Fruit fly (Drosophila melanogaster) whole organism, embryonic: ENCODE results near the gene CG9270.

Experiments
- Adf1 ChIP-seq: fragments of 200-800 bp; sonication (Bioruptor generic); IDR thresholded peaks from 2 replicates; pipeline ENCODE4 v1.3.6; 2022; ENCODE audit warnings: missing biosample characterization, missing genetic modification characterization
- Atf-2 ChIP-seq: fragments of 200-800 bp; sonication (Bioruptor generic); optimal IDR thresholded peaks from 2 replicates; lab custom pipeline; 2016; ENCODE audit warnings: missing biosample characterization, missing genetic modification characterization
- CG15696 ChIP-seq: fragments of 200-800 bp; sonication (Bioruptor generic); optimal IDR thresholded peaks from 2 replicates; lab custom pipeline; 2019; ENCODE audit warnings: missing biosample characterization, mild to moderate bottlenecking, missing genetic modification characterization, moderate library complexity
- CG1647 ChIP-seq: fragments of 200-800 bp; sonication (Bioruptor generic); optimal IDR thresholded peaks from 3 replicates; lab custom pipeline; 2016; ENCODE audit warnings: missing biosample characterization, missing genetic modification characterization
- CG17328 ChIP-seq: fragments of 200-800 bp; sonication (Bioruptor generic); IDR thresholded peaks from 2 replicates; pipeline ENCODE4 v1.3.6; 2022; ENCODE audit warnings: missing biosample characterization, missing genetic modification characterization
- CG17359 ChIP-seq: fragments of 200-800 bp; sonication (Bioruptor generic); optimal IDR thresholded peaks from 3 replicates; lab custom pipeline; 2018; ENCODE audit warnings: missing biosample characterization, mild to moderate bottlenecking, missing genetic modification characterization, moderate library complexity
- CG17912 ChIP-seq: fragments of 200-800 bp; sonication (Bioruptor generic); optimal IDR thresholded peaks from 2 replicates; lab custom pipeline; 2018; ENCODE audit warnings: missing biosample characterization, mild to moderate bottlenecking, missing genetic modification characterization
- CG18764 ChIP-seq: fragments of 200-800 bp; sonication (Bioruptor generic); optimal IDR thresholded peaks from 3 replicates; lab custom pipeline; 2016; ENCODE audit warnings: missing biosample characterization, missing genetic modification characterization
- CG2116 ChIP-seq: fragments of 200-800 bp; sonication (Bioruptor generic); optimal IDR thresholded peaks from 3 replicates; lab custom pipeline; 2018; ENCODE audit warnings: missing biosample characterization, mild to moderate bottlenecking, missing genetic modification characterization
- CG32772 ChIP-seq: fragments of 200-800 bp; sonication (Bioruptor generic); IDR thresholded peaks from 2 replicates; pipeline ENCODE4 v1.3.6; 2022; ENCODE audit warnings: missing biosample characterization, missing genetic modification characterization
- CG3281 ChIP-seq: fragments of 200-800 bp; sonication (Bioruptor generic); optimal IDR thresholded peaks from 3 replicates; lab custom pipeline; 2017; ENCODE audit warnings: missing biosample characterization, mild to moderate bottlenecking, missing genetic modification characterization
- CG3838 ChIP-seq: fragments of 200-800 bp; sonication (Bioruptor generic); optimal IDR thresholded peaks from 3 replicates; lab custom pipeline; 2016; ENCODE audit warnings: missing biosample characterization, missing genetic modification characterization
- CG42726 ChIP-seq: fragments of 200-800 bp; sonication (Bioruptor generic); IDR thresholded peaks from 2 replicates; pipeline ENCODE4 v1.3.6; 2022; ENCODE audit warnings: missing biosample characterization, missing genetic modification characterization; ENCODE audit not compliant: partially characterized antibody
- CG4360 ChIP-seq: fragments of 200-800 bp; sonication (Bioruptor generic); IDR thresholded peaks from 2 replicates; pipeline ENCODE4 v1.3.6; 2022; ENCODE audit warnings: missing biosample characterization, missing genetic modification characterization
- CG6765 ChIP-seq: fragments of 200-800 bp; sonication (Bioruptor generic); optimal IDR thresholded peaks from 3 replicates; lab custom pipeline; 2017; ENCODE audit warnings: missing biosample characterization, mild to moderate bottlenecking, missing genetic modification characterization
- CG8281 ChIP-seq: fragments of 200-800 bp; sonication (Bioruptor generic); optimal IDR thresholded peaks from 2 replicates; lab custom pipeline; 2018; ENCODE audit warnings: missing biosample characterization, mild to moderate bottlenecking, missing genetic modification characterization, moderate library complexity
- Dbx ChIP-seq: fragments of 200-800 bp; sonication (Bioruptor generic); IDR thresholded peaks from 3 replicates; pipeline ENCODE4 v1.3.6; 2022; ENCODE audit warnings: missing biosample characterization, missing genetic modification characterization
- Ets65A ChIP-seq: fragments of 200-800 bp; sonication (Bioruptor generic); peaks from one replicate; lab custom pipeline; 2016; ENCODE audit warnings: missing biosample characterization, missing genetic modification characterization
- Hr51 ChIP-seq, 2 experiments: fragments of 200-800 bp; sonication (Bioruptor generic); optimal IDR thresholded peaks; 2 replicates in 1 of 2; 3 replicates in 1 of 2; lab custom pipeline; 2016 to 2018; ENCODE audit warnings: missing biosample characterization in 2 of 2, missing genetic modification characterization in 2 of 2, mild to moderate bottlenecking in 1 of 2, moderate library complexity in 1 of 2
- Lpt ChIP-seq: fragments of >200 bp; optimal IDR thresholded peaks from 2 replicates; lab custom pipeline; 2018; ENCODE audit warnings: missing biosample characterization, missing genetic modification characterization
- Meics ChIP-seq: fragments of 200-800 bp; sonication (Bioruptor generic); optimal IDR thresholded peaks from 2 replicates; lab custom pipeline; 2017; ENCODE audit warnings: missing biosample characterization, mild to moderate bottlenecking, missing genetic modification characterization
- Nf-YC ChIP-seq: fragments of 200-800 bp; optimal IDR thresholded peaks from 3 replicates; lab custom pipeline; 2019; ENCODE audit warnings: missing biosample characterization, mild to moderate bottlenecking, missing genetic modification characterization, moderate library complexity
- Optix ChIP-seq: fragments of 200-800 bp; sonication (Bioruptor generic); IDR thresholded peaks from 3 replicates; pipeline ENCODE4 v1.3.6; 2022; ENCODE audit warnings: missing biosample characterization, missing genetic modification characterization
- Ptx1 ChIP-seq: fragments of 200-800 bp; sonication (Bioruptor generic); IDR thresholded peaks from 2 replicates; pipeline ENCODE4 v1.3.6; 2022; ENCODE audit warnings: missing biosample characterization, missing genetic modification characterization
- Rx ChIP-seq: fragments of 200-800 bp; sonication (Bioruptor generic); IDR thresholded peaks from 2 replicates; pipeline ENCODE4 v1.3.6; 2022; ENCODE audit warnings: missing biosample characterization, missing genetic modification characterization
- Sox102F ChIP-seq: fragments of 200-800 bp; sonication (Bioruptor generic); optimal IDR thresholded peaks from 2 replicates; lab custom pipeline; 2018; ENCODE audit warnings: missing biosample characterization, mild to moderate bottlenecking, missing genetic modification characterization, moderate library complexity
- Sry-β ChIP-seq: fragments of 200-800 bp; sonication (Bioruptor generic); optimal IDR thresholded peaks from 2 replicates; lab custom pipeline; 2018; ENCODE audit warnings: missing biosample characterization, mild to moderate bottlenecking, missing genetic modification characterization, moderate library complexity
- Ssrp ChIP-seq: fragments of 200-800 bp; sonication (Bioruptor generic); optimal IDR thresholded peaks from 2 replicates; lab custom pipeline; 2018; ENCODE audit warnings: missing biosample characterization, mild to moderate bottlenecking, missing genetic modification characterization, moderate library complexity
- Usf ChIP-seq: fragments of 200-800 bp; sonication (Bioruptor generic); optimal IDR thresholded peaks from 2 replicates; lab custom pipeline; 2017; ENCODE audit warnings: missing genotype, missing biosample characterization, missing genetic modification characterization
- Vsx1 ChIP-seq: fragments of 200-800 bp; sonication (Bioruptor generic); optimal IDR thresholded peaks from 2 replicates; lab custom pipeline; 2017; ENCODE audit warnings: missing biosample characterization, mild to moderate bottlenecking, missing genetic modification characterization, missing genetic modification reagents
- ash1 ChIP-seq: fragments of 200-800 bp; sonication (Bioruptor generic); optimal IDR thresholded peaks from 2 replicates; lab custom pipeline; 2018; ENCODE audit warnings: missing biosample characterization, mild to moderate bottlenecking, missing genetic modification characterization
- az2 ChIP-seq: fragments of 200-800 bp; sonication (Bioruptor generic); optimal IDR thresholded peaks from 3 replicates; lab custom pipeline; 2016; ENCODE audit warnings: missing biosample characterization, missing genetic modification characterization
- chinmo ChIP-seq: fragments of 200-800 bp; sonication (Bioruptor generic); IDR thresholded peaks from 4 replicates; pipeline ENCODE4 v1.3.6; 2022; ENCODE audit warnings: missing biosample characterization, missing genetic modification characterization; ENCODE audit not compliant: partially characterized antibody
- fd3F ChIP-seq: fragments of 200-800 bp; sonication (Bioruptor generic); optimal IDR thresholded peaks from 2 replicates; lab custom pipeline; 2018; ENCODE audit warnings: missing biosample characterization, mild to moderate bottlenecking, missing genetic modification characterization, moderate library complexity
- gro ChIP-seq: fragments of 200-800 bp; sonication (Bioruptor generic); optimal IDR thresholded peaks from 2 replicates; lab custom pipeline; 2016; ENCODE audit warnings: missing biosample characterization, missing genetic modification characterization
- hth ChIP-seq: fragments of >200 bp; optimal IDR thresholded peaks from 2 replicates; lab custom pipeline; 2017; ENCODE audit warnings: inconsistent platforms
- inv ChIP-seq: fragments of 200-800 bp; sonication (Bioruptor generic); IDR thresholded peaks from 2 replicates; pipeline ENCODE4 v1.3.6; 2022; ENCODE audit warnings: missing biosample characterization, missing genetic modification characterization; ENCODE audit not compliant: partially characterized antibody
- jing ChIP-seq: fragments of 200-800 bp; sonication (Bioruptor generic); optimal IDR thresholded peaks from 2 replicates; lab custom pipeline; 2018; ENCODE audit warnings: missing biosample characterization, mild to moderate bottlenecking, missing genetic modification characterization
- jumu ChIP-seq: fragments of 200-800 bp; sonication (Bioruptor generic); optimal IDR thresholded peaks from 3 replicates; lab custom pipeline; 2016; ENCODE audit warnings: missing biosample characterization, missing genetic modification characterization
- lab ChIP-seq: fragments of 200-800 bp; sonication (Bioruptor generic); optimal IDR thresholded peaks from 3 replicates; lab custom pipeline; 2017; ENCODE audit warnings: missing biosample characterization, missing genetic modification characterization, mild to moderate bottlenecking, moderate library complexity, missing genetic modification reagents
- luna ChIP-seq: fragments of 200-800 bp; sonication (Bioruptor generic); optimal IDR thresholded peaks from 2 replicates; lab custom pipeline; 2016; ENCODE audit warnings: missing biosample characterization, missing genetic modification characterization
- nerfin-1 ChIP-seq: fragments of 200-800 bp; sonication (Bioruptor generic); optimal IDR thresholded peaks from 3 replicates; lab custom pipeline; 2019; ENCODE audit warnings: missing biosample characterization, mild to moderate bottlenecking, missing genetic modification characterization, moderate library complexity
- oc ChIP-seq: fragments of 200-800 bp; sonication (Bioruptor generic); optimal IDR thresholded peaks from 2 replicates; lab custom pipeline; 2018; ENCODE audit warnings: missing biosample characterization, mild to moderate bottlenecking, missing genetic modification characterization, moderate library complexity
- onecut ChIP-seq: fragments of 200-800 bp; sonication (Bioruptor generic); IDR thresholded peaks from 2 replicates; pipeline ENCODE4 v1.3.6; 2022; ENCODE audit warnings: missing biosample characterization, missing genetic modification characterization
- pnt ChIP-seq: fragments of 200-800 bp; sonication (Bioruptor generic); optimal IDR thresholded peaks from 3 replicates; lab custom pipeline; 2016; ENCODE audit warnings: missing biosample characterization, missing genetic modification characterization
- tgo ChIP-seq: fragments of 200-800 bp; sonication (Bioruptor generic); IDR thresholded peaks from 3 replicates; pipeline ENCODE4 v1.3.6; 2022; ENCODE audit warnings: missing biosample characterization, missing genetic modification characterization
- tll ChIP-seq, 2 experiments: fragments of 200-800 bp in 1 of 2; fragments of >200 bp in 1 of 2; sonication (Bioruptor generic) in 1 of 2; optimal IDR thresholded peaks; 2 replicates each; lab custom pipeline; 2017 to 2019; ENCODE audit warnings: missing biosample characterization in 2 of 2, missing genetic modification characterization in 2 of 2, mild to moderate bottlenecking in 1 of 2, moderate library complexity in 1 of 2
- unc-4 ChIP-seq: fragments of 200-800 bp; sonication (Bioruptor generic); IDR thresholded peaks from 2 replicates; pipeline ENCODE4 v1.3.6; 2022; ENCODE audit warnings: missing biosample characterization, missing genetic modification characterization; ENCODE audit not compliant: partially characterized antibody
- vvl ChIP-seq: fragments of 200-800 bp; sonication (Bioruptor generic); IDR thresholded peaks from 2 replicates; pipeline ENCODE4 v1.3.6; 2022; ENCODE audit warnings: missing biosample characterization, missing genetic modification characterization

The CG9270 gene

DNA sequence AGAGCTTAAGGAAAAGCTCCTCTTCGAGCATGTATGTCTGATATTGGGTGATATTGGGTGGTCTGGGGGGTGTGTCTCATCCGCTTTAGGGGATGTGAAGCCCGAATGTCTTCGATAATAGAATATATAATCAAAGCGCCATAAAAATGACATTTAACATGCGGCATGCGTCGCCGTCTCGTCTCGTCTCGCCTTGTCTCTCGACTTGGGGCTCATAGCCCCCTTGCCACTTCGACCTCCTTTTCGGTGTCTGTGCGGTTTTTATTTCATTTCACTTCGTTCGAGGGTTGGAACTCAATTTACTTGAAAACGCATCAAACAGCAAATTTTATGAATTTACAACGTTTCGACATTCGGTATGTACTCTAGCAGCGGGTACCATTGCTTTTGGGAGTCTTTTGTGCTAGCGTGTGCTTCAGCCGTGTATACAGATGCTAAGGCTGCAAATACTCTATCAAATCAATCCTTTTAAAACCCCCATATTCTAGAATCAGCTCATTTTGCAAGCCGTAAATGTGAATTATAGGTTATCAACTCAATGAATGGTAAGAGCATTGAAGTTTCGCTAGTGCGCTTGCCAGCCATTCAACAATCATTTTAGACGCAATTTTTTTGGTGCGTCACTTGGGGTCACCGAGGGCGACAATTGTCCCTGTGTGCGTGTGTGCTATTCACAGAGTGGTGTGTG lies 16.7 kb upstream of the CG9270 start:
- no peak for TF ChIP-seq Sry-β (GFP tag; lab: Kevin White, UChicago)
- peak; percentile 51 for TF ChIP-seq jing
- peak; percentile 63 for TF ChIP-seq oc (tag; lab: Kevin White, UChicago)
- TF ChIP-seq vvl: peak; percentile 55
- TF ChIP-seq unc-4 (GFP tag; lab: Robert Waterston, UW): no peak
- no peak for TF ChIP-seq Rx (GFP tag; lab: Robert Waterston, UW)
- peak; percentile 48; the same call in 1 of the 2 replicates for TF ChIP-seq onecut
- peak; percentile 33 for TF ChIP-seq CG17359
- no peak for TF ChIP-seq CG42726 (GFP tag; lab: Robert Waterston, UW)
- TF ChIP-seq Ets65A (GFP tag; lab: Kevin White, UChicago): peak; percentile 94
- peak; percentile 10 for TF ChIP-seq Meics
- no peak for TF ChIP-seq CG15696 (tag; lab: Kevin White, UChicago)
- TF ChIP-seq nerfin-1 (tag; lab: Kevin White, UChicago): no peak
- no peak for TF ChIP-seq CG8281
- TF ChIP-seq CG18764 (GFP tag; lab: Kevin White, UChicago): no peak
- TF ChIP-seq Ssrp (tag; lab: Kevin White, UChicago): peak; percentile 17
- TF ChIP-seq tgo (GFP tag; lab: Robert Waterston, UW): peak; percentile 69
- no peak for TF ChIP-seq ash1 (GFP tag; lab: Kevin White, UChicago)
- peak; percentile 9 for TF ChIP-seq az2 (GFP tag; lab: Kevin White, UChicago)
- peak; percentile 12 to 79 for TF ChIP-seq Hr51 (GFP tag; optimal IDR thresholded peaks at IDR 0.05; lab: Kevin White, UChicago)
- no peak for TF ChIP-seq CG1647
- no peak for TF ChIP-seq CG3281 (GFP tag; lab: Kevin White, UChicago)
- peak; percentile 43 for TF ChIP-seq gro
- no peak for TF ChIP-seq jumu (GFP tag; lab: Kevin White, UChicago)
- TF ChIP-seq CG2116 (GFP tag; lab: Kevin White, UChicago): no peak
- no peak for TF ChIP-seq inv
- TF ChIP-seq Sox102F (GFP tag; lab: Kevin White, UChicago): peak; percentile 70
- TF ChIP-seq CG17328: peak; percentile 57
- TF ChIP-seq chinmo (GFP tag; lab: Robert Waterston, UW): 0 out of 4 replicates have a peak, but pooled peaks have one; percentile 13
- no peak for TF ChIP-seq CG17912 (GFP tag; lab: Kevin White, UChicago)
- TF ChIP-seq Ptx1 (GFP tag; lab: Robert Waterston, UW): peak; percentile 74
- TF ChIP-seq hth (lab: Kevin White, UChicago): no peak
- TF ChIP-seq pnt (GFP tag; lab: Kevin White, UChicago): peak; percentile 39
- TF ChIP-seq CG32772: peak; percentile 70
- TF ChIP-seq lab (GFP tag; lab: Kevin White, UChicago): peak; percentile 41
- TF ChIP-seq Usf (GFP tag; lab: Kevin White, UChicago): no peak
- TF ChIP-seq luna (GFP tag; lab: Kevin White, UChicago): no peak
- no peak for TF ChIP-seq CG3838 (GFP tag; lab: Kevin White, UChicago)
- peak; percentile 5 for TF ChIP-seq fd3F (GFP tag; lab: Kevin White, UChicago)
- no peak for TF ChIP-seq Nf-YC
- 0 out of 2 replicates have a peak, but pooled peaks have one; percentile 20 for TF ChIP-seq Adf1 (GFP tag; lab: Robert Waterston, UW)
- TF ChIP-seq tll (GFP tag; optimal IDR thresholded peaks at IDR 0.05; lab: Kevin White, UChicago): no peak
- TF ChIP-seq Vsx1: peak; percentile 2
- TF ChIP-seq Optix (GFP tag; lab: Robert Waterston, UW): peak; percentile 67; the same call in 2 of the 3 replicates
- TF ChIP-seq CG6765: no peak
- no peak for TF ChIP-seq Lpt (GFP tag; lab: Kevin White, UChicago)
- no peak for TF ChIP-seq CG4360 (GFP tag; lab: Robert Waterston, UW)
- TF ChIP-seq Dbx (GFP tag; lab: Robert Waterston, UW): peak; percentile 50; the same call in 1 of the 3 replicates
- peak; percentile 10 for TF ChIP-seq Atf-2 (GFP tag; lab: Kevin White, UChicago)
